Worm (Caenorhabditis elegans): Measurements from ENCODE around the gene pqn-80.

pqn-80 gene

ce11 chrIII:12642511-12643168 lies 16.3 kb downstream of the pqn-80 start:
- no peak for TF ChIP-seq rec-8 (tag; optimal IDR thresholded peaks at IDR 0.05)
- 0 out of 2 replicates have a peak, but pooled peaks have one; percentile 12 for TF ChIP-seq cebp-2 (GFP tag; IDR thresholded peaks at IDR 0.05)

- no peak for TF ChIP-seq dpff-1 (tag; optimal IDR thresholded peaks at IDR 0.05)
- TF ChIP-seq nfyb-1 (GFP tag; IDR thresholded peaks at IDR 0.05): peak; percentile 52; the same call in 1 of the 2 replicates
These were observed 18.3 kb downstream of the pqn-80 start for ce11 chrIII:12644669-12645068.

- TF ChIP-seq cebp-1 (GFP tag; IDR thresholded peaks at IDR 0.05) (no peak), cebp-1 (tag; optimal IDR thresholded peaks at IDR 0.05) (no peak), nfya-2 (GFP tag; IDR thresholded peaks at IDR 0.05) (0 out of 2 replicates have a peak, but pooled peaks have one; percentile 16), him-1 (tag; optimal IDR thresholded peaks at IDR 0.05) (peak; percentile 98), B0336.3 (GFP tag; IDR thresholded peaks at IDR 0.05) (no peak), athp-1 (tag; optimal IDR thresholded peaks at IDR 0.05) (no peak), snpc-1.3 (tag; optimal IDR thresholded peaks at IDR 0.05; ENCODE audit: insufficient read depth) (no peak), ztf-3 (GFP tag; optimal IDR thresholded peaks at IDR 0.05) (no peak)
These were observed 25.6 kb downstream of the pqn-80 start for ce11 chrIII:12651946-12652345.

- TF ChIP-seq nfyb-1 (GFP tag; IDR thresholded peaks at IDR 0.05) (peak; percentile 73), dox-1 (GFP tag; IDR thresholded peaks at IDR 0.05) (no peak)
These were observed 26.2 kb downstream of the pqn-80 start for ce11 chrIII:12652609-12653008.

ce11 chrIII:12658649-12659048 lies 32.3 kb downstream of the pqn-80 start:
- TF ChIP-seq atf-7 (tag; optimal IDR thresholded peaks at IDR 0.05) (peak; percentile 42), egl-44 (GFP tag; IDR thresholded peaks at IDR 0.05) (0 out of 2 replicates have a peak, but pooled peaks have one; percentile 16), lin-40 (tag; optimal IDR thresholded peaks at IDR 0.05) (peak; percentile 7), ets-4 (GFP tag; optimal IDR thresholded peaks at IDR 0.05) (no peak), dpl-1 (GFP tag; optimal IDR thresholded peaks at IDR 0.05) (no peak), B0035.1 (tag; optimal IDR thresholded peaks at IDR 0.05) (no peak), cebp-2 (GFP tag; IDR thresholded peaks at IDR 0.05) (no peak), F49E8.2 (tag; optimal IDR thresholded peaks at IDR 0.05; ENCODE audit: insufficient read depth) (no peak), ztf-3 (GFP tag; optimal IDR thresholded peaks at IDR 0.05) (peak; percentile 54), snpc-4 (GFP tag; optimal IDR thresholded peaks at IDR 0.05) (no peak), snpc-4 (tag; optimal IDR thresholded peaks at IDR 0.05) (peak in 1 of 4 experiments; percentile 2), mcd-1 (GFP tag; IDR thresholded peaks at IDR 0.05) (no peak), nhr-90 (tag; optimal IDR thresholded peaks at IDR 0.05) (peak; percentile 7), tbp1 (GFP tag; optimal IDR thresholded peaks at IDR 0.05) (peak; percentile 22), athp-1 (tag; optimal IDR thresholded peaks at IDR 0.05) (no peak), dox-1 (GFP tag; IDR thresholded peaks at IDR 0.05) (peak; percentile 23; the same call in 1 of the 2 replicates), unc-62 (GFP tag; optimal IDR thresholded peaks at IDR 0.05) (peak; percentile 63), nhr-80 (tag; optimal IDR thresholded peaks at IDR 0.05) (peak; percentile 88), cebp-1 (GFP tag; IDR thresholded peaks at IDR 0.05) (no peak), cebp-1 (tag; optimal IDR thresholded peaks at IDR 0.05) (peak; percentile 10), let-607 (tag; optimal IDR thresholded peaks at IDR 0.05) (peak; percentile 47 to 81), die-1 (tag; optimal IDR thresholded peaks at IDR 0.05) (no peak)

All from whole organism, young adult.